Fruit fly (Drosophila melanogaster): ENCODE data around the gene alpha-Est5.

DNA sequence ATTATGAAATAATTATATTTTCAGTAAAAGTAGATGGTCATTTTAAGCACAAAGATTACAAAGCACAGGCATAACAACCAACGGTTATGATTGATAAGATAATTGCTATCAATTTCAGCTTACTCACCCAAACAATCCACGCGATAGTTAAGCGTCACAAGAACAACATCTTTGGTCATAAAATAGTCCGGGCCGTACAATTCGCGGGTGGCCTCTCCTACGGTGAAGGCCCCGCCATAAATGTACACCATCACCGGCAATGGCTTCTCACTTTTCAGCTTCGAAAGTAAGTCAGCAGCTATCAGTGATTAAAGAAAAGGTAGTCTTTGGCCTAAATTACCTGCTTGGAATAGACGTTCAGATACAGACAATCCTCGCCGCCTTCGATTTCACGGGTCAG, 584 bp downstream of the alpha-Est5 start:
- no peak for TF ChIP-seq ttk (optimal IDR thresholded peaks at IDR 0.05)
- TF ChIP-seq h (optimal IDR thresholded peaks at IDR 0.05): no peak
- no peak for TF ChIP-seq psq (optimal IDR thresholded peaks at IDR 0.05)
- TF ChIP-seq insv (optimal IDR thresholded peaks at IDR 0.05): no peak
- TF ChIP-seq Sin3A (optimal IDR thresholded peaks at IDR 0.05): no peak
- TF ChIP-seq Myc (optimal IDR thresholded peaks at IDR 0.05): no peak
